Fruit fly (Drosophila melanogaster): ENCODE measurements around the gene Eig71Eh.

The Eig71Eh gene

DNA sequence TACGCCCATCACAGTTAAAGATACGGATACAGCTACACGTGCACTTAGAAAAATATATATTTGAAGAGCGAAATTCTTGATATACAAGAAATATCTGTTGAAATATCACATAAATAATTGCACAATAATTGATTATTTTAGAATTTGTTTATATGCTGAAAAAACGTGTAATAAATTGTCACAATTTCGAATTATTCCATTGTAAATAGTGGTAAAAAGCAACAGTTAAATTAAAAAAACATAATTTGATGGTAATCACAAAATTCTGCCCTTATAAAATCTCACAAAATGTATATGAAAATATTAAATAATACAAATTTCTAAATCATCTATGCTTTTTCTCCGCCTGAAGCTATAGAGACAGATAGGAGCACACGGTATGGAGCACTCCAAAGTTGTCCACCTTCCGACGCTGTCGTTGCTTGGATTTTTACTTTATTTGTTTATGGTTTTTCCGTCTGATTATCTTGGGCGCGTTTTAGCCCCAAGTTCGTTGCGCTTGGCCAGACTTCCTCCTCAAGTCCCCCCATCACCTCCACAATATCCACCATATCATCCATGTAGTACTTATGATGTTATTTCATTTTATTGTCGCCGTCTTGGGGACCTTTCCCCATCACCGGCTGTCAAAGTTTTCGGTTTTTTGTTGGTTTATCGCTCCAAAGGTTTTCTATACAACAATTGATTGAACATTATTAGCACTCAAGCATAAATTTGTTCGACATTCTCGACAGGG, 45.2 kb upstream of the Eig71Eh start (continued):
- TF ChIP-seq CG1832 (GFP tag; optimal IDR thresholded peaks at IDR 0.05) (no peak), CG7271 (tag; optimal IDR thresholded peaks at IDR 0.05) (no peak), Bdp1 (GFP tag; optimal IDR thresholded peaks at IDR 0.05) (no peak), tup (GFP tag; optimal IDR thresholded peaks at IDR 0.05) (no peak), CG11093 (GFP tag; IDR thresholded peaks at IDR 0.05) (no peak), CG6175 (GFP tag; IDR thresholded peaks at IDR 0.05) (no peak), Sry-β (GFP tag; optimal IDR thresholded peaks at IDR 0.05) (peak; percentile 12), Tbp (GFP tag; optimal IDR thresholded peaks at IDR 0.05) (no peak), Bteb2 (GFP tag; optimal IDR thresholded peaks at IDR 0.05) (no peak), CG9609 (GFP tag; optimal IDR thresholded peaks at IDR 0.05) (no peak), CG9817 (tag; optimal IDR thresholded peaks at IDR 0.05) (no peak), Scr (GFP tag; IDR thresholded peaks at IDR 0.05; ENCODE audit: partially characterized antibody) (no peak), ash1 (GFP tag; optimal IDR thresholded peaks at IDR 0.05) (no peak), CG2875 (GFP tag; optimal IDR thresholded peaks at IDR 0.05) (peak; percentile 34), eve (GFP tag; optimal IDR thresholded peaks at IDR 0.05) (peak in 1 of 2 experiments; percentile 35), bowl (GFP tag; IDR thresholded peaks at IDR 0.05) (no peak), E2f2 (GFP tag; IDR thresholded peaks at IDR 0.05) (peak; percentile 9; the same call in 1 of the 2 replicates), gro (GFP tag; optimal IDR thresholded peaks at IDR 0.05) (no peak), Side (GFP tag; optimal IDR thresholded peaks at IDR 0.05) (no peak), CG11504 (tag; optimal IDR thresholded peaks at IDR 0.05) (peak; percentile 83), da (GFP tag; optimal IDR thresholded peaks at IDR 0.05) (no peak), al (GFP tag; IDR thresholded peaks at IDR 0.05) (no peak), CG2116 (GFP tag; optimal IDR thresholded peaks at IDR 0.05) (peak; percentile 33), wor (GFP tag; IDR thresholded peaks at IDR 0.05) (peak; percentile 49; the same call in 1 of the 2 replicates), CG15601 (tag; optimal IDR thresholded peaks at IDR 0.05) (peak; percentile 59), Elba2 (GFP tag; optimal IDR thresholded peaks at IDR 0.05) (no peak), Hr78 (GFP tag; optimal IDR thresholded peaks at IDR 0.05) (peak in 1 of 2 experiments; percentile 38), gce (GFP tag; IDR thresholded peaks at IDR 0.05) (no peak), MESR4 (GFP tag; optimal IDR thresholded peaks at IDR 0.05) (no peak), CG14667 (GFP tag; IDR thresholded peaks at IDR 0.05) (no peak; the same call in 1 of the 2 replicates), abd-A (tag; optimal IDR thresholded peaks at IDR 0.05) (no peak), CG10321 (GFP tag; IDR thresholded peaks at IDR 0.05) (no peak), CG17385 (GFP tag; optimal IDR thresholded peaks at IDR 0.05) (peak; percentile 51), CG7372 (GFP tag; IDR thresholded peaks at IDR 0.05) (no peak), dmrt11E (tag; optimal IDR thresholded peaks at IDR 0.05) (peak; percentile 85), CG8765 (GFP tag; IDR thresholded peaks at IDR 0.05) (no peak), kni (GFP tag; optimal IDR thresholded peaks at IDR 0.05) (no peak), unc-4 (GFP tag; IDR thresholded peaks at IDR 0.05; ENCODE audit: partially characterized antibody) (no peak), CG12769 (tag; optimal IDR thresholded peaks at IDR 0.05) (no peak), run (tag; optimal IDR thresholded peaks at IDR 0.05) (peak; percentile 28), CG12104 (GFP tag; optimal IDR thresholded peaks at IDR 0.05) (peak; percentile 55), CoRest (tag; optimal IDR thresholded peaks at IDR 0.05) (peak; percentile 82), Spps (tag; optimal IDR thresholded peaks at IDR 0.05) (peak; percentile 53), gcm (GFP tag; optimal IDR thresholded peaks at IDR 0.05) (peak; percentile 32), sr (GFP tag; IDR thresholded peaks at IDR 0.05) (no peak), sisA (GFP tag; IDR thresholded peaks at IDR 0.05) (no peak; the same call in 1 of the 2 replicates), CG15696 (tag; optimal IDR thresholded peaks at IDR 0.05) (peak; percentile 52), bab2 (GFP tag; optimal IDR thresholded peaks at IDR 0.05) (no peak), sima (GFP tag; optimal IDR thresholded peaks at IDR 0.05) (no peak), lbe (GFP tag; optimal IDR thresholded peaks at IDR 0.05) (no peak)

Measured in whole organism, embryonic.